Worm (Caenorhabditis elegans): Measurements from ENCODE around the gene F45E12.5.
A peak's percentile ranks its signal among the peaks of the same experiment; 100 is the strongest.

The F45E12.5 gene

DNA sequence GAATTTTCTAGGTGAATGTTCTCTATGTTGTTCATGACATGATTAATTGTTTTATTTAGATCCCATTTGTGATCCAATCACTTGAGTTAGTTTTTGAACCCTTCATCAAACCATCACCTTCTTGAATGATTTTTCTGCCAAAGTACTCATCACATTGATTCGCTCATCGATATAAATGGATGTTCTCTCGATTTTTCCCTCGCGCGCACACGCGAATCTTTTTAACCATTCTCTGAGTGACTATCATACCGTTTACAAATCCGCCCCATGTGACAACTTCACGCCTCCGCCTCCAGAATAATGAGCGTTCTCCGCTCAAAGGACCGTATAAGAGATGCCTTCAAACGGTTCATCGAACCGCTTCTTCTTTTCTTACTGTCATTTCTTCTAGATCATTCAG, 33.0 kb upstream of the F45E12.5 start (continued):
- no peak for TF ChIP-seq tlp-1 (tag; optimal IDR thresholded peaks at IDR 0.05)
- TF ChIP-seq unc-62 (GFP tag; optimal IDR thresholded peaks at IDR 0.05) = no peak
- no peak for TF ChIP-seq nhr-28 (tag; optimal IDR thresholded peaks at IDR 0.05)
- no peak for TF ChIP-seq unc-98 (GFP tag; IDR thresholded peaks at IDR 0.05)
- no peak for TF ChIP-seq ceh-8 (GFP tag; optimal IDR thresholded peaks at IDR 0.05)
- peak; percentile 94 for TF ChIP-seq nhr-85 (tag)
- no peak for TF ChIP-seq hpl-2 (GFP tag; optimal IDR thresholded peaks at IDR 0.05)
- TF ChIP-seq dpl-1 (GFP tag; optimal IDR thresholded peaks at IDR 0.05) = peak in 1 of 3 experiments; percentile 13
- TF ChIP-seq ceh-63 (GFP tag; optimal IDR thresholded peaks at IDR 0.05) = no peak
- peak; percentile 39 for TF ChIP-seq lin-13 (GFP tag; optimal IDR thresholded peaks at IDR 0.05)
- peak; percentile 63 to 86 (median 76) for TF ChIP-seq elt-3 (tag; optimal IDR thresholded peaks at IDR 0.05)
- TF ChIP-seq grh-1 (GFP tag; IDR thresholded peaks at IDR 0.05) = 0 out of 2 replicates have a peak, but pooled peaks have one; percentile 17
- TF ChIP-seq ceh-90 (tag; optimal IDR thresholded peaks at IDR 0.05) = no peak
- no peak for TF ChIP-seq lir-3 (tag; optimal IDR thresholded peaks at IDR 0.05; ENCODE audit: poor library complexity)
- TF ChIP-seq C04F5.9 (tag; optimal IDR thresholded peaks at IDR 0.05) = no peak
- TF ChIP-seq pax-3 (tag; optimal IDR thresholded peaks at IDR 0.05) = no peak
- TF ChIP-seq nhr-90 (tag; optimal IDR thresholded peaks at IDR 0.05; ENCODE audit: poor library complexity) = peak; percentile 65
- TF ChIP-seq pag-3 (tag; optimal IDR thresholded peaks at IDR 0.05; ENCODE audit: borderline replicate concordance, insufficient read depth) = no peak
- no peak for TF ChIP-seq hlh-4 (tag; optimal IDR thresholded peaks at IDR 0.05)
- no peak for TF ChIP-seq rnt-1 (tag; optimal IDR thresholded peaks at IDR 0.05)
- peak; percentile 86 for TF ChIP-seq blmp-1 (tag; optimal IDR thresholded peaks at IDR 0.05)
- TF ChIP-seq sptf-1 (tag; optimal IDR thresholded peaks at IDR 0.05) = no peak
- no peak for TF ChIP-seq nhr-12 (tag; optimal IDR thresholded peaks at IDR 0.05)
- TF ChIP-seq hlh-17 (GFP tag; optimal IDR thresholded peaks at IDR 0.05; ENCODE audit: borderline replicate concordance) = no peak
- no peak for TF ChIP-seq ets-5 (GFP tag; IDR thresholded peaks at IDR 0.05)
- no peak for TF ChIP-seq ztf-4 (tag; optimal IDR thresholded peaks at IDR 0.05)
- TF ChIP-seq mdl-1 (tag; optimal IDR thresholded peaks at IDR 0.05) = peak in 1 of 2 experiments; percentile 85
- TF ChIP-seq snpc-4 (tag; optimal IDR thresholded peaks at IDR 0.05) = no peak
- no peak for TF ChIP-seq unc-30 (tag; optimal IDR thresholded peaks at IDR 0.05)

DNA sequence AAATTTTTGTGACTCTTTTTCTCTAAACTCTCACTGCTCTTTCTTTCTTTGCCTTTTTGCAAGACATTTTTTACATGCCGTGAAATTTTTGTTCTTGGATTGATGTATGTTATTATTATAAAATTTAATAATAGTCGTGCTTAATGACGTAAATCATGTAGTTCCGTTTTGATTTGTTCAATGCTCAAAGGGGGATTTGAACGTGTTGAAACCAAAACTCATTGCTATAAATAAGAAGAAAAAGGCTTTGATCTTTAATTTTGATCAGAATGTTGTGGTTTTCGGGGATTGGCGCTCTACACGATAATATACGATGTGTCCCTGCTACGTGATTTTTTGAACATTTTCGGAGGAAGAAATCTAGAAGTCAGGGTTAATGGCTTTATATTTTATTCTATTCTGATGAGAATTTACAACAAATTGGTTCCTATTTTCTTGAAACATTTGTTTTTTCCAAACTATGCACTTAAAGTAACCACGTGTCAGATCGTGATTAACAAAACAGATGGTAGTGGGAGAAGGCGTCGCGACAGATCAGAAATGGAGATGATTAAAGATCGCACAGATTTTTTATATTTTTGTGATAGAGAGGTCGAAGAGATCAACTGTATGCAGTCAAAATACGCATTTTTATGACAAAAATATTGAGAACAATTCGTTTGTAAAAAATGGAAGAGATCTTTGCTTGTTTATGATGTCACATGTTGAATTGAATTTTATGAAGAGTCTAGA, 31.8 kb upstream of the F45E12.5 start:
- TF ChIP-seq nhr-19 (GFP tag; conservative IDR thresholded peaks at IDR 0.05) (peak; percentile 19; the same call in 1 of the 2 replicates), elt-3 (tag; optimal IDR thresholded peaks at IDR 0.05) (peak in 1 of 6 experiments; percentile 55), nhr-47 (tag; optimal IDR thresholded peaks at IDR 0.05) (peak; percentile 19), nhr-71 (tag; optimal IDR thresholded peaks at IDR 0.05) (peak; percentile 19), F16B12.6 (tag; optimal IDR thresholded peaks at IDR 0.05) (no peak), nhr-20 (tag; optimal IDR thresholded peaks at IDR 0.05) (peak; percentile 41), blmp-1 (tag; optimal IDR thresholded peaks at IDR 0.05) (peak; percentile 60), fkh-8 (tag; optimal IDR thresholded peaks at IDR 0.05) (peak; percentile 57), nhr-85 (tag) (peak; percentile 90), sptf-1 (tag; optimal IDR thresholded peaks at IDR 0.05) (no peak), lin-35 (GFP tag; optimal IDR thresholded peaks at IDR 0.05) (no peak), dsc-1 (tag; optimal IDR thresholded peaks at IDR 0.05) (peak; percentile 24), mdl-1 (tag; optimal IDR thresholded peaks at IDR 0.05) (peak in 1 of 2 experiments; percentile 16), efl-1 (optimal IDR thresholded peaks at IDR 0.05) (no peak), efl-1 (GFP tag; optimal IDR thresholded peaks at IDR 0.05 in 1 of 2) (peak in 1 of 2 experiments; percentile 87), egl-13 (tag; optimal IDR thresholded peaks at IDR 0.05) (no peak), nhr-237 (tag; optimal IDR thresholded peaks at IDR 0.05) (no peak), sox-4 (tag; optimal IDR thresholded peaks at IDR 0.05) (no peak)
